Fruit fly (Drosophila melanogaster): ENCODE results near the gene Hsp26.
A peak's percentile ranks its signal among the peaks of the same experiment; 100 is the strongest.

The Hsp26 gene

dm6 chr3L:9333745-9334382 is 43.4 kb downstream of the Hsp26 start, which contains the start of gene PGRP-LA (continued):
- TF ChIP-seq yki (optimal IDR thresholded peaks at IDR 0.05) (no peak), peb (GFP tag; IDR thresholded peaks at IDR 0.05) (no peak), Fer2 (tag; optimal IDR thresholded peaks at IDR 0.05) (no peak), H2.0 (GFP tag; IDR thresholded peaks at IDR 0.05) (peak; percentile 29; the same call in 1 of the 2 replicates), Rfx (GFP tag; IDR thresholded peaks at IDR 0.05) (peak; percentile 84), Oli (tag; optimal IDR thresholded peaks at IDR 0.05) (peak; percentile 27), amos (GFP tag; IDR thresholded peaks at IDR 0.05; ENCODE audit: partially characterized antibody) (no peak), stwl (tag; optimal IDR thresholded peaks at IDR 0.05) (no peak), CG6683 (GFP tag; optimal IDR thresholded peaks at IDR 0.05) (no peak), tna (GFP tag; IDR thresholded peaks at IDR 0.05; ENCODE audit: partially characterized antibody) (no peak), trem (tag; optimal IDR thresholded peaks at IDR 0.05) (no peak), E2f2 (GFP tag; IDR thresholded peaks at IDR 0.05) (peak; percentile 54), NFAT (GFP tag; IDR thresholded peaks at IDR 0.05) (peak; percentile 64; the same call in 1 of the 2 replicates), crp (GFP tag; optimal IDR thresholded peaks at IDR 0.05) (no peak), btn (GFP tag; optimal IDR thresholded peaks at IDR 0.05) (no peak), Hmx (GFP tag; optimal IDR thresholded peaks at IDR 0.05) (no peak), ci (GFP tag; IDR thresholded peaks at IDR 0.05) (peak; percentile 70; the same call in 2 of the 3 replicates), CG6254 (GFP tag; optimal IDR thresholded peaks at IDR 0.05) (no peak), zen (tag; optimal IDR thresholded peaks at IDR 0.05) (no peak), fd96Cb (tag; optimal IDR thresholded peaks at IDR 0.05) (no peak), Rx (GFP tag; IDR thresholded peaks at IDR 0.05) (no peak), dan (GFP tag; IDR thresholded peaks at IDR 0.05) (no peak), seq (GFP tag; IDR thresholded peaks at IDR 0.05) (no peak), CG14050 (GFP tag; IDR thresholded peaks at IDR 0.05) (no peak), hth (optimal IDR thresholded peaks at IDR 0.05) (no peak), CG3847 (GFP tag; IDR thresholded peaks at IDR 0.05) (no peak), Fer3 (tag; optimal IDR thresholded peaks at IDR 0.05) (peak; percentile 29), CG14965 (GFP tag; optimal IDR thresholded peaks at IDR 0.05; ENCODE audit: borderline replicate concordance) (peak; percentile 80), phol (tag; optimal IDR thresholded peaks at IDR 0.05) (no peak), mirr (GFP tag; optimal IDR thresholded peaks at IDR 0.05) (peak; percentile 11), jigr1 (GFP tag; IDR thresholded peaks at IDR 0.05) (no peak), gcm (GFP tag; optimal IDR thresholded peaks at IDR 0.05) (no peak), CG8924 (tag; optimal IDR thresholded peaks at IDR 0.05) (no peak), Drgx (GFP tag; IDR thresholded peaks at IDR 0.05) (no peak), CG11247 (GFP tag; IDR thresholded peaks at IDR 0.05) (peak; percentile 80), CG2199 (GFP tag; IDR thresholded peaks at IDR 0.05) (no peak), lab (GFP tag; optimal IDR thresholded peaks at IDR 0.05) (peak; percentile 46), NK7.1 (GFP tag; optimal IDR thresholded peaks at IDR 0.05) (no peak), Poxn (GFP tag; IDR thresholded peaks at IDR 0.05) (no peak), Gsc (GFP tag; IDR thresholded peaks at IDR 0.05) (no peak), CG16815 (GFP tag; optimal IDR thresholded peaks at IDR 0.05) (no peak), CG14860 (GFP tag; IDR thresholded peaks at IDR 0.05; ENCODE audit: partially characterized antibody) (no peak), lmd (GFP tag; IDR thresholded peaks at IDR 0.05) (peak; percentile 47; the same call in 1 of the 2 replicates), corto (GFP tag; optimal IDR thresholded peaks at IDR 0.05) (no peak), CG4282 (GFP tag; optimal IDR thresholded peaks at IDR 0.05) (no peak), tap (tag; optimal IDR thresholded peaks at IDR 0.05) (no peak), CG10431 (GFP tag; optimal IDR thresholded peaks at IDR 0.05) (peak; percentile 19), repo (GFP tag; optimal IDR thresholded peaks at IDR 0.05) (no peak), Elba2 (GFP tag; optimal IDR thresholded peaks at IDR 0.05) (no peak), sob (GFP tag; IDR thresholded peaks at IDR 0.05) (peak; percentile 64; the same call in 1 of the 2 replicates), CG34376 (GFP tag; optimal IDR thresholded peaks at IDR 0.05) (no peak)
